Worm (Caenorhabditis elegans): Measurements from ENCODE around the gene H14A12.3.

- TF ChIP-seq nhr-237 (tag; optimal IDR thresholded peaks at IDR 0.05) (no peak), nhr-12 (tag; optimal IDR thresholded peaks at IDR 0.05) (no peak), snpc-4 (tag; optimal IDR thresholded peaks at IDR 0.05) (no peak)
Measured at ce11 chrIII:7462295-7462694, 1.3 kb upstream of the H14A12.3 start, which contains the start of gene fipr-20.
